Fruit fly (Drosophila melanogaster): ENCODE measurements around the gene CG10147.

The CG10147 gene

DNA sequence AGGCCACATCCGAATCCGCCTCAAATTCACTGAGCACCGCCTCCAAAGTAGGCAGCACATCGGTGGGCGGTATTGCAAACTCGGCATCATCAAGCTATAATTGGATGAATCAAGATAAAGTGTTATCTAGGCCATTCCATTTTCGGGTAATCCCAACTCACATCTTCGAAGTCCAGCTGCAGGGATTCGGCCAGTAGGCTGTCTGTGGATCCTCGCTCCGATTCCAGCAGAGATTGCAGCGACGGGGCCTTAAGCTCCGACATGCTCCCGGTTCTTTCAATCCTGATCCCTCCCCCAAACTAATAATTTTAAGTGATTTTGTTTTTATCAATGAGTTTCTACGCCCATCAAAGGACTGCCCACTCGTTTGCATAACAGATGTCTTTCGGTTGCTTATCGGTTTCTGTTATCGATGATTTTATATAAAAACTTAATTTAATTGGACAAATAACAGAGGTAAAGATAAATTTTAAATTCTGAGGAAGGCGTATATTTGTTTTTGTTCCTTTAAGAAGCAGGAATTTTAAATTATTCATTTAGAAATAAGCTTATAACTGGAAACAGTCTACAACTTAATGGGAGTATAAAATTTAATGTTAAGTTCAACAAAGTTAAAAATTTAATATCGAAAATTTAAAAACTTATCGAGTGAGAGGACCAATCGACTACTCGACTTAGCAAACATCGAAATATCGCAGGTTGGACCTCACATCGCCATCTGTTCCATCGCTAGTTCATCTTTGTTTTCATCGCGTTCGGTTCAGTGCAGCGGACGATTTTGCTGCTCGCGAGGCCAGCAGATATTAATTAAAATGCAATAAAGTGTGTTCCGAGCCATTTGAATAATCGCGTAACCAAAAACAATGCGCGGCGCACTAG, 6.9 kb upstream of the CG10147 start, which contains the start of the genes Vps8 and sfl (continued):
- TF ChIP-seq Hnf4 (GFP tag; optimal IDR thresholded peaks at IDR 0.05) = peak; percentile 28
- TF ChIP-seq sage (GFP tag; optimal IDR thresholded peaks at IDR 0.05) = no peak
- no peak for TF ChIP-seq ey (GFP tag; optimal IDR thresholded peaks at IDR 0.05)

DNA sequence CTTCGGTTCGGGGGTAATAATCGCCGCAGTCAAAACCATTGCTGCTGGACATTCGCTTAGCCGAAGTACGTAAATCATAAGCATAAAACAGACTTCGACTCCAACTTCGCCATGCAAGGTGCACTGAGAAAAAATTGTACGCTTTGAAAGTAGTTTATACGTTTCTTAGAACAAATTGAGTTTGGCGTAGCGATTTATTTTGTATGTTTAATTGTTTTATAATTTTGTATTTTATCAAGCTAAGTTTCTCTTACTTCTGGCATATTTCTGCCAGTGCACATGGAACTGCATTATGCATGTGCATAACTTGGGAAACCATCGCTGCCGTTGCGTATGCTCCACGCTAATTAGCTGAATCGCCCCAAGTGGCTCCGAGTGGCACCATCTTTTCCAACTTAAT, 5.4 kb downstream of the CG10147 start:
- TF ChIP-seq jim (GFP tag; optimal IDR thresholded peaks at IDR 0.05) (no peak), Hr78 (GFP tag; optimal IDR thresholded peaks at IDR 0.05) (no peak), br (GFP tag; optimal IDR thresholded peaks at IDR 0.05) (peak; percentile 20), foxo (GFP tag; optimal IDR thresholded peaks at IDR 0.05) (peak in 1 of 2 experiments; percentile 3), Sp1 (GFP tag; optimal IDR thresholded peaks at IDR 0.05) (no peak), fru (GFP tag; optimal IDR thresholded peaks at IDR 0.05) (peak; percentile 23), Abd-B (GFP tag; optimal IDR thresholded peaks at IDR 0.05) (no peak), dmrt93B (GFP tag; optimal IDR thresholded peaks at IDR 0.05) (no peak), tai (GFP tag; optimal IDR thresholded peaks at IDR 0.05) (no peak)

DNA sequence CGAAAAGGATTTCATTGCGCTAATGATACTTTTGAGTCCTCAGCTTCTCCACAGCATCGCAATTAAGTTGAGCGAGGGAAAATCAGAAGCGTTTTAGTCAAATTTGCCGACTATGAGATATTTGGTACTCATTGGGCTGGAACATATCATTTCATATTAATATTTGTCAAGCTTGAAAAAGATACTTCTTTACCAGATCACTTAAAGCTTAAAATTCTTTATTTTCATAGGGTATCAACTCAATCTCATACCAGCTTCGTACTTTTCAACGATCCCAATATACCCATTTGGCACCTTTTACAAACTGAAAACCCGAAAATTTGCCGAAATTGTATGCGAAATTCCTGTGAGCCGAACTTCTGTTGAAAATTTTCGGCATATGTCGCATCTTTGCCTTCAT, 16.4 kb downstream of the CG10147 start:
- TF ChIP-seq foxo (GFP tag; optimal IDR thresholded peaks at IDR 0.05) (peak in 1 of 2 experiments; percentile 55), h (GFP tag; optimal IDR thresholded peaks at IDR 0.05) (peak; percentile 56), woc (GFP tag; optimal IDR thresholded peaks at IDR 0.05) (peak; percentile 56), Jra (GFP tag; optimal IDR thresholded peaks at IDR 0.05) (no peak), fru (GFP tag; optimal IDR thresholded peaks at IDR 0.05) (peak; percentile 50), br (GFP tag; optimal IDR thresholded peaks at IDR 0.05) (peak; percentile 28), HLH106 (tag; optimal IDR thresholded peaks at IDR 0.05) (peak; percentile 61), Sp1 (GFP tag; optimal IDR thresholded peaks at IDR 0.05) (peak; percentile 31), tai (GFP tag; optimal IDR thresholded peaks at IDR 0.05) (peak; percentile 29), Vsx2 (GFP tag; optimal IDR thresholded peaks at IDR 0.05; ENCODE audit: partially characterized antibody) (no peak), psq (GFP tag; optimal IDR thresholded peaks at IDR 0.05) (peak; percentile 41), ey (GFP tag; optimal IDR thresholded peaks at IDR 0.05) (peak; percentile 71), lola (GFP tag; optimal IDR thresholded peaks at IDR 0.05) (no peak), Hr83 (GFP tag; optimal IDR thresholded peaks at IDR 0.05; ENCODE audit: poor library complexity, severe bottlenecking) (no peak), pan (optimal IDR thresholded peaks at IDR 0.05) (no peak), N (GFP tag; optimal IDR thresholded peaks at IDR 0.05) (no peak), dl (GFP tag; optimal IDR thresholded peaks at IDR 0.05; ENCODE audit: insufficient read depth in 1 of 2, partially characterized antibody in 2 of 2) (no peak), OdsH (GFP tag; optimal IDR thresholded peaks at IDR 0.05) (peak; percentile 59), CrebA (GFP tag; optimal IDR thresholded peaks at IDR 0.05; ENCODE audit: borderline replicate concordance) (no peak), jim (GFP tag; optimal IDR thresholded peaks at IDR 0.05) (no peak), dsf (GFP tag; optimal IDR thresholded peaks at IDR 0.05; ENCODE audit: borderline replicate concordance) (no peak), rgr (GFP tag; optimal IDR thresholded peaks at IDR 0.05) (peak; percentile 64), Mio (GFP tag; optimal IDR thresholded peaks at IDR 0.05) (no peak), Abd-B (GFP tag; optimal IDR thresholded peaks at IDR 0.05) (no peak), Hr78 (GFP tag; optimal IDR thresholded peaks at IDR 0.05) (no peak), sv (GFP tag; optimal IDR thresholded peaks at IDR 0.05) (no peak), Dfd (GFP tag; optimal IDR thresholded peaks at IDR 0.05) (no peak), CG32264 (GFP tag; optimal IDR thresholded peaks at IDR 0.05) (no peak), dmrt93B (GFP tag; optimal IDR thresholded peaks at IDR 0.05) (no peak), Dif (GFP tag; optimal IDR thresholded peaks at IDR 0.05; ENCODE audit: partially characterized antibody) (no peak), Rel (GFP tag; optimal IDR thresholded peaks at IDR 0.05) (no peak), Rel (tag; optimal IDR thresholded peaks at IDR 0.05) (no peak), Myc (optimal IDR thresholded peaks at IDR 0.05) (no peak), usp (GFP tag; optimal IDR thresholded peaks at IDR 0.05) (no peak), GATAd (GFP tag; optimal IDR thresholded peaks at IDR 0.05) (no peak), CG9705 (GFP tag; optimal IDR thresholded peaks at IDR 0.05) (no peak), sage (GFP tag; optimal IDR thresholded peaks at IDR 0.05) (no peak), Hnf4 (GFP tag; optimal IDR thresholded peaks at IDR 0.05) (peak; percentile 37), brk (GFP tag; optimal IDR thresholded peaks at IDR 0.05) (no peak)
